Worm (Caenorhabditis elegans) whole organism, mixed stage, embryonic: ENCODE results near the gene M02D8.7.

Experiments
- M03D4.4 ChIP-seq: sonication (generic microtip); optimal IDR thresholded peaks from 2 replicates; lab custom pipeline; 2017; ENCODE audit warnings: mild to moderate bottlenecking, missing genetic modification characterization, missing compliant biosample characterization
- bed-3 ChIP-seq: fragments of 200-800 bp; sonication (Bioruptor generic); optimal IDR thresholded peaks from 3 replicates; lab custom pipeline; 2018; ENCODE audit warnings: mild to moderate bottlenecking, missing genetic modification characterization, moderate library complexity, missing compliant biosample characterization
- blmp-1 ChIP-seq: fragments of 150-350 bp; optimal IDR thresholded peaks from 2 replicates; lab custom pipeline; 2014; ENCODE audit warnings: missing biosample characterization, missing genetic modification characterization
- ceh-39 ChIP-seq: fragments of 150-350 bp; optimal IDR thresholded peaks from 2 replicates; lab custom pipeline; 2014; ENCODE audit warnings: missing biosample characterization, missing genetic modification characterization
- ceh-43 ChIP-seq: fragments of 200-800 bp; sonication (Bioruptor generic); optimal IDR thresholded peaks from 2 replicates; lab custom pipeline; 2018; ENCODE audit warnings: mild to moderate bottlenecking, missing genetic modification characterization, moderate library complexity, missing compliant biosample characterization
- ceh-83 ChIP-seq: fragments of 200-800 bp; sonication (Bioruptor generic); optimal IDR thresholded peaks from 2 replicates; lab custom pipeline; 2018; ENCODE audit warnings: mild to moderate bottlenecking, missing genetic modification characterization, missing compliant biosample characterization
- ces-1 ChIP-seq: fragments of 150-350 bp; optimal IDR thresholded peaks from 2 replicates; lab custom pipeline; 2014; ENCODE audit warnings: missing biosample characterization, missing genetic modification reagents, missing genetic modification characterization
- cnd-1 ChIP-seq: fragments of 200-800 bp; sonication (Bioruptor generic); optimal IDR thresholded peaks from 2 replicates; lab custom pipeline; 2018; ENCODE audit warnings: mild to moderate bottlenecking, missing genetic modification characterization, missing compliant biosample characterization
- drap-1 ChIP-seq: fragments of 200-800 bp; sonication (Bioruptor generic); optimal IDR thresholded peaks from 3 replicates; lab custom pipeline; 2018; ENCODE audit warnings: mild to moderate bottlenecking, missing genetic modification characterization, missing compliant biosample characterization
- elt-1 ChIP-seq: sonication (generic microtip); optimal IDR thresholded peaks from 2 replicates; lab custom pipeline; 2017; ENCODE audit warnings: missing genetic modification characterization, mild to moderate bottlenecking, missing compliant biosample characterization, antibody characterized with exemption, moderate library complexity, borderline replicate concordance; ENCODE audit not compliant: insufficient read depth
- elt-3 ChIP-seq: fragments of 150-350 bp; optimal IDR thresholded peaks from 2 replicates; lab custom pipeline; 2014; ENCODE audit warnings: missing biosample characterization, missing genetic modification characterization
- flh-1 ChIP-seq: fragments of 200-800 bp; sonication (Bioruptor generic); optimal IDR thresholded peaks from 2 replicates; lab custom pipeline; 2018; ENCODE audit warnings: mild to moderate bottlenecking, missing genetic modification characterization, moderate library complexity, missing compliant biosample characterization
- ham-2 ChIP-seq: fragments of 200-800 bp; sonication (Bioruptor generic); optimal IDR thresholded peaks from 2 replicates; lab custom pipeline; 2018; ENCODE audit warnings: mild to moderate bottlenecking, missing genetic modification characterization, missing compliant biosample characterization
- hlh-1 ChIP-seq: fragments of 150-350 bp; optimal IDR thresholded peaks from 2 replicates; lab custom pipeline; 2014; ENCODE audit warnings: missing biosample characterization, missing genetic modification reagents, missing genetic modification characterization
- lin-13 ChIP-seq: fragments of 150-350 bp; optimal IDR thresholded peaks from 2 replicates; lab custom pipeline; 2014; ENCODE audit warnings: missing biosample characterization, missing genetic modification characterization
- lin-32 ChIP-seq: fragments of 200-800 bp; sonication (Bioruptor generic); optimal IDR thresholded peaks from 2 replicates; lab custom pipeline; 2018; ENCODE audit warnings: mild to moderate bottlenecking, missing genetic modification characterization, missing compliant biosample characterization
- lsy-2 ChIP-seq: fragments of 150-350 bp; optimal IDR thresholded peaks from 2 replicates; lab custom pipeline; 2014; ENCODE audit warnings: missing biosample characterization, missing genetic modification characterization
- mab-5 ChIP-seq: fragments of 150-350 bp; optimal IDR thresholded peaks from 2 replicates; lab custom pipeline; 2014; ENCODE audit warnings: missing biosample characterization, missing genetic modification characterization
- mep-1 ChIP-seq: fragments of 150-350 bp; optimal IDR thresholded peaks from 2 replicates; lab custom pipeline; 2017; ENCODE audit warnings: missing biosample characterization, missing genetic modification reagents, missing genetic modification characterization, inconsistent platforms
- mls-2 ChIP-seq: sonication (generic microtip); optimal IDR thresholded peaks from 2 replicates; lab custom pipeline; 2016; ENCODE audit warnings: mild to moderate bottlenecking, missing genetic modification characterization, moderate library complexity, missing compliant biosample characterization
- nhr-12 ChIP-seq: fragments of 150-350 bp; optimal IDR thresholded peaks from 2 replicates; lab custom pipeline; 2014; ENCODE audit warnings: missing biosample characterization, missing genetic modification characterization
- nhr-2 ChIP-seq: fragments of 150-350 bp; optimal IDR thresholded peaks from 2 replicates; lab custom pipeline; 2014; ENCODE audit warnings: missing biosample characterization, missing genetic modification characterization
- nhr-237 ChIP-seq: fragments of 150-350 bp; optimal IDR thresholded peaks from 2 replicates; lab custom pipeline; 2014; ENCODE audit warnings: missing biosample characterization, missing genetic modification characterization
- nhr-76 ChIP-seq: sonication (generic microtip); optimal IDR thresholded peaks from 2 replicates; lab custom pipeline; 2017; ENCODE audit warnings: missing biosample characterization, missing genetic modification characterization
- pha-4 ChIP-seq: fragments of 150-350 bp; optimal IDR thresholded peaks from 2 replicates; lab custom pipeline; 2018; ENCODE audit warnings: missing biosample characterization, missing genetic modification reagents, missing genetic modification characterization
- sem-2 ChIP-seq: fragments of 200-800 bp; sonication (Bioruptor generic); optimal IDR thresholded peaks from 2 replicates; lab custom pipeline; 2018; ENCODE audit warnings: mild to moderate bottlenecking, missing genetic modification characterization, missing compliant biosample characterization
- snpc-4 ChIP-seq: fragments of 150-350 bp; optimal IDR thresholded peaks from 2 replicates; lab custom pipeline; 2014; ENCODE audit warnings: missing biosample characterization, missing genetic modification characterization
- sptf-1 ChIP-seq: sonication (generic microtip); optimal IDR thresholded peaks from 2 replicates; lab custom pipeline; 2017; ENCODE audit warnings: mild to moderate bottlenecking, missing genetic modification characterization, moderate library complexity, missing compliant biosample characterization
- tbx-8 ChIP-seq: fragments of 200-800 bp; sonication (Bioruptor generic); optimal IDR thresholded peaks from 2 replicates; lab custom pipeline; 2018; ENCODE audit warnings: mild to moderate bottlenecking, missing genetic modification characterization, moderate library complexity, missing compliant biosample characterization
- unc-120 ChIP-seq: sonication (generic microtip); optimal IDR thresholded peaks from 2 replicates; lab custom pipeline; 2017; ENCODE audit warnings: missing genetic modification characterization, missing compliant biosample characterization; ENCODE audit not compliant: poor library complexity, severe bottlenecking
- unc-39 ChIP-seq: fragments of 150-350 bp; optimal IDR thresholded peaks from 2 replicates; lab custom pipeline; 2014; ENCODE audit warnings: missing biosample characterization, missing genetic modification characterization
- unc-62 ChIP-seq: fragments of 150-350 bp; optimal IDR thresholded peaks from 2 replicates; lab custom pipeline; 2014; ENCODE audit warnings: missing biosample characterization, missing genetic modification reagents, missing genetic modification characterization
- zip-8 ChIP-seq: fragments of 150-350 bp; optimal IDR thresholded peaks from 2 replicates; lab custom pipeline; 2014; ENCODE audit warnings: missing biosample characterization, missing genetic modification characterization
- ztf-11 ChIP-seq: fragments of 150-350 bp; optimal IDR thresholded peaks from 2 replicates; lab custom pipeline; 2014; ENCODE audit warnings: missing biosample characterization, missing genetic modification characterization

Gene M02D8.7

ce11 chrX:8739373-8739772, 3.4 kb downstream of the M02D8.7 start, which contains the start of gene M02D8.2:
Gene M02D8.2, plus strand, starts transcription at chrX:8739673.
- no peak for TF ChIP-seq cnd-1 (tag; lab: Kevin White, UChicago)
- no peak for TF ChIP-seq lin-32 (GFP tag; lab: Kevin White, UChicago)
- no peak for TF ChIP-seq ham-2 (GFP tag; lab: Kevin White, UChicago)
- TF ChIP-seq elt-1 (tag; lab: Kevin White, UChicago), result no peak
- no peak for TF ChIP-seq unc-39 (tag; lab: Kevin White, UChicago)
- TF ChIP-seq unc-62 (GFP tag; lab: Kevin White, UChicago), result no peak
- TF ChIP-seq ceh-43, result no peak
- no peak for TF ChIP-seq tbx-8 (GFP tag; lab: Kevin White, UChicago)
- TF ChIP-seq nhr-2 (tag; lab: Kevin White, UChicago), result no peak
- TF ChIP-seq drap-1 (GFP tag; lab: Kevin White, UChicago), result no peak
- no peak for TF ChIP-seq ces-1 (GFP tag; lab: Kevin White, UChicago)
- no peak for TF ChIP-seq bed-3 (GFP tag; lab: Kevin White, UChicago)
- no peak for TF ChIP-seq unc-120 (tag; lab: Kevin White, UChicago)
- no peak for TF ChIP-seq zip-8 (tag; lab: Kevin White, UChicago)
- no peak for TF ChIP-seq M03D4.4 (tag; lab: Kevin White, UChicago)
- no peak for TF ChIP-seq nhr-76 (tag; lab: Kevin White, UChicago)

DNA sequence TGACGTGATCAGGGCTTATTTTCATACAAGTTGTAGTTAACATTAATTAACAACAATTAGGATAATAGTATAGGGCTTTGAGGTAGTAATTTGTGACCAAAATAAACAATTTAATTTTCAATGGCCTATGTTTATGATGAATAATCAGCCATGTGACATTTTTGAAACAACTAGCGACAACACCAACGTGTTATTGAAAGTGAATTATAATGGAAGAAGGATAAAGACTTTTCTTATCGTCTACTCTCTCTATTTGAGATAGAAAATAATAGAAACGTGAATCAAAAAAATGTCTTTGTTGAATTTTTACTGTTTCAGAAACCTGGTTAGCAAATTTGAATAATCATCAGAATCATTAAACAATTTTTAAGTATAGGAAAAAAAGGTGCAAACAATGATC, 5.0 kb downstream of the M02D8.7 start:
- TF ChIP-seq flh-1 (GFP tag; lab: Kevin White, UChicago), result no peak
- TF ChIP-seq nhr-237, result no peak
- no peak for TF ChIP-seq tbx-8 (GFP tag; lab: Kevin White, UChicago)
- TF ChIP-seq lin-13, result no peak
- no peak for TF ChIP-seq lsy-2
- no peak for TF ChIP-seq ham-2 (GFP tag; lab: Kevin White, UChicago)
- TF ChIP-seq sptf-1, result no peak
- TF ChIP-seq, all 35 proteins: peak for 0

DNA sequence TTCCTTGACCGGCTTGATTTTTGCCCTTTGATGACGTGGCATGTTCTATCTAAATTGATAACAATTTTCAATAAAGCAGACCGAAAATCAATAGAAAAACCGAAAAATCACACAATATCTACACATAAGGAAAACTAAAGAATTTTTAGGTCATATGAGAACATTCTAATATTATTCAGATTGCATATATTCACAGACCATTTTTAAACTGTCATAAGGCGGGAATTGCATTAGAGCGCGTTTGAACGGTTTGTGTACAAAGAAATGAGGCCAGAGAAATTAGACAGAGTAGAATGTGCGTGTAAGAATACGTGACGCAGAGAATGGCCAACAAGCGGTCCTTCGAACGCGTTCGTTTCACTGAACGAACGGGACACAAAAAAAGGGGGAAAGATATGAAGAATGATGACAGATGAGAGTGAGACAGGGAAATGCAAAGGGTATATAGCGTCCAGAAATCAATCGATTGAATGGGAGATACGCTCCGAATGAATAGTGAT, 5.8 kb downstream of the M02D8.7 start, which contains the start of gene M02D8.3:
Gene M02D8.3, minus strand, starts transcription at position 51 of the 500 bp plus-strand sequence.
- TF ChIP-seq unc-62 (GFP tag; lab: Kevin White, UChicago), result peak; percentile 83
- peak; percentile 38 for TF ChIP-seq ces-1 (GFP tag; lab: Kevin White, UChicago)
- no peak for TF ChIP-seq elt-3 (tag; lab: Kevin White, UChicago)
- TF ChIP-seq lin-13, result peak; percentile 46
- no peak for TF ChIP-seq snpc-4 (tag; lab: Kevin White, UChicago)
- no peak for TF ChIP-seq tbx-8 (GFP tag; lab: Kevin White, UChicago)
- no peak for TF ChIP-seq ham-2 (GFP tag; lab: Kevin White, UChicago)
- TF ChIP-seq elt-1 (tag; lab: Kevin White, UChicago), result peak; percentile 66
- TF ChIP-seq lsy-2, result peak; percentile 36
- TF ChIP-seq pha-4 (tag; lab: Kevin White, UChicago), result peak; percentile 44
- peak; percentile 29 for TF ChIP-seq unc-120 (tag; lab: Kevin White, UChicago)
- TF ChIP-seq unc-39 (tag; lab: Kevin White, UChicago), result no peak
- no peak for TF ChIP-seq mab-5 (tag; lab: Kevin White, UChicago)
- TF ChIP-seq ceh-83 (GFP tag; lab: Kevin White, UChicago), result no peak
- TF ChIP-seq M03D4.4 (tag; lab: Kevin White, UChicago), result no peak
- TF ChIP-seq blmp-1 (tag; lab: Kevin White, UChicago), result no peak
- no peak for TF ChIP-seq sptf-1
- peak; percentile 76 for TF ChIP-seq hlh-1 (tag; lab: Kevin White, UChicago)
- no peak for TF ChIP-seq zip-8 (tag; lab: Kevin White, UChicago)
- TF ChIP-seq sem-2, result no peak
- no peak for TF ChIP-seq nhr-237
- no peak for TF ChIP-seq flh-1 (GFP tag; lab: Kevin White, UChicago)
- no peak for TF ChIP-seq nhr-12 (tag; lab: Kevin White, UChicago)
- no peak for TF ChIP-seq drap-1 (GFP tag; lab: Kevin White, UChicago)
- peak; percentile 67 for TF ChIP-seq mep-1 (tag; lab: Kevin White, UChicago)
- peak; percentile 56 for TF ChIP-seq cnd-1 (tag; lab: Kevin White, UChicago)
- TF ChIP-seq mls-2 (tag; lab: Kevin White, UChicago), result peak; percentile 21
- TF ChIP-seq nhr-2 (tag; lab: Kevin White, UChicago), result peak; percentile 78
- peak; percentile 78 for TF ChIP-seq ceh-39 (tag; lab: Kevin White, UChicago)
- TF ChIP-seq ztf-11 (tag; lab: Kevin White, UChicago), result no peak
- TF ChIP-seq, all 35 proteins: peak for 13
